Fruit fly (Drosophila melanogaster) whole organism, embryonic: ENCODE measurements around the gene retm.

Experiments used
- Aef1 ChIP-seq: fragments of 200-800 bp; sonication (Bioruptor generic); IDR thresholded peaks from 3 replicates; pipeline ENCODE4 v1.3.6; 2022; ENCODE audit warnings: missing biosample characterization, missing genetic modification characterization
- Atf6 ChIP-seq: fragments of 200-800 bp; sonication (Bioruptor generic); IDR thresholded peaks from 2 replicates; pipeline ENCODE4 v1.3.6; 2022; ENCODE audit warnings: missing biosample characterization, missing genetic modification characterization
- C15 ChIP-seq: fragments of 200-800 bp; sonication (Bioruptor generic); IDR thresholded peaks from 3 replicates; pipeline ENCODE4 v1.3.6; 2022; ENCODE audit warnings: missing biosample characterization, missing genetic modification characterization
- CG10462 ChIP-seq: fragments of 200-800 bp; sonication (Bioruptor generic); optimal IDR thresholded peaks from 2 replicates; lab custom pipeline; 2016; ENCODE audit warnings: missing biosample characterization, missing genetic modification characterization
- CG10565 ChIP-seq: fragments of 200-800 bp; sonication (Bioruptor generic); optimal IDR thresholded peaks from 3 replicates; lab custom pipeline; 2016; ENCODE audit warnings: missing biosample characterization, mild to moderate bottlenecking, missing genetic modification characterization
- CG12219 ChIP-seq: fragments of 200-800 bp; sonication (Bioruptor generic); optimal IDR thresholded peaks from 3 replicates; lab custom pipeline; 2018; ENCODE audit warnings: missing biosample characterization, mild to moderate bottlenecking, missing genetic modification characterization
- CG13287 ChIP-seq: fragments of 200-800 bp; sonication (Bioruptor generic); IDR thresholded peaks from 2 replicates; pipeline ENCODE4 v1.3.6; 2022; ENCODE audit warnings: missing biosample characterization, missing genetic modification characterization; ENCODE audit not compliant: partially characterized antibody
- CG13894 ChIP-seq: fragments of 200-800 bp; sonication (Bioruptor generic); optimal IDR thresholded peaks from 3 replicates; lab custom pipeline; 2018; ENCODE audit warnings: missing biosample characterization, mild to moderate bottlenecking, missing genetic modification characterization, moderate library complexity
- CG31365 ChIP-seq: fragments of 200-800 bp; sonication (Bioruptor generic); optimal IDR thresholded peaks from 2 replicates; lab custom pipeline; 2018; ENCODE audit warnings: missing biosample characterization, mild to moderate bottlenecking, missing genetic modification characterization
- CG32772 ChIP-seq: fragments of 200-800 bp; sonication (Bioruptor generic); IDR thresholded peaks from 2 replicates; pipeline ENCODE4 v1.3.6; 2022; ENCODE audit warnings: missing biosample characterization, missing genetic modification characterization
- CG3407 ChIP-seq: fragments of 200-800 bp; sonication (Bioruptor generic); optimal IDR thresholded peaks from 2 replicates; lab custom pipeline; 2018; ENCODE audit warnings: missing biosample characterization, mild to moderate bottlenecking, missing genetic modification characterization
- CG5180 ChIP-seq: fragments of 200-800 bp; sonication (Bioruptor generic); optimal IDR thresholded peaks from 3 replicates; lab custom pipeline; 2017; ENCODE audit warnings: missing biosample characterization, missing genetic modification characterization, mild to moderate bottlenecking, moderate library complexity, missing genetic modification reagents
- CG6175 ChIP-seq: fragments of 200-800 bp; sonication (Bioruptor generic); IDR thresholded peaks from 3 replicates; pipeline ENCODE4 v1.3.6; 2022; ENCODE audit warnings: missing biosample characterization, missing genetic modification characterization
- CG6272 ChIP-seq: fragments of 200-800 bp; sonication (Bioruptor generic); IDR thresholded peaks from 2 replicates; pipeline ENCODE4 v1.3.6; 2022; ENCODE audit warnings: missing biosample characterization, missing genetic modification characterization
- CG6854 ChIP-seq: fragments of 200-800 bp; sonication (Bioruptor generic); optimal IDR thresholded peaks from 3 replicates; lab custom pipeline; 2017; ENCODE audit warnings: missing biosample characterization, mild to moderate bottlenecking, missing genetic modification characterization
- CG7963 ChIP-seq: fragments of 200-800 bp; sonication (Bioruptor generic); IDR thresholded peaks from 3 replicates; pipeline ENCODE4 v1.3.6; 2022; ENCODE audit warnings: missing biosample characterization, missing genetic modification characterization; ENCODE audit not compliant: partially characterized antibody
- CG8281 ChIP-seq: fragments of 200-800 bp; sonication (Bioruptor generic); optimal IDR thresholded peaks from 2 replicates; lab custom pipeline; 2018; ENCODE audit warnings: missing biosample characterization, mild to moderate bottlenecking, missing genetic modification characterization, moderate library complexity
- CG9215 ChIP-seq: fragments of 200-800 bp; sonication (Bioruptor generic); IDR thresholded peaks from 2 replicates; pipeline ENCODE4 v1.3.6; 2022; ENCODE audit warnings: missing biosample characterization, missing genetic modification characterization
- CoRest ChIP-seq: fragments of 200-800 bp; sonication (Bioruptor generic); optimal IDR thresholded peaks from 3 replicates; lab custom pipeline; 2018; ENCODE audit warnings: missing biosample characterization, mild to moderate bottlenecking, missing genetic modification characterization, moderate library complexity
- CrebB ChIP-seq: fragments of 200-800 bp; sonication (Bioruptor generic); optimal IDR thresholded peaks from 3 replicates; lab custom pipeline; 2018; ENCODE audit warnings: missing biosample characterization, mild to moderate bottlenecking, missing genetic modification characterization
- Dek ChIP-seq: fragments of 200-800 bp; sonication (Bioruptor generic); optimal IDR thresholded peaks from 3 replicates; lab custom pipeline; 2019; ENCODE audit warnings: missing biosample characterization, mild to moderate bottlenecking, missing genetic modification characterization, moderate library complexity
- E2f2 ChIP-seq: fragments of 200-800 bp; sonication (Bioruptor generic); IDR thresholded peaks from 2 replicates; pipeline ENCODE4 v1.3.6; 2022; ENCODE audit warnings: missing biosample characterization, missing genetic modification characterization
- Ets65A ChIP-seq: fragments of 200-800 bp; sonication (Bioruptor generic); peaks from one replicate; lab custom pipeline; 2016; ENCODE audit warnings: missing biosample characterization, missing genetic modification characterization
- HHEX ChIP-seq: fragments of 200-800 bp; sonication (Bioruptor generic); optimal IDR thresholded peaks from 3 replicates; lab custom pipeline; 2017; ENCODE audit warnings: missing biosample characterization, mild to moderate bottlenecking, missing genetic modification characterization, missing genetic modification reagents
- Hand ChIP-seq: fragments of 200-800 bp; sonication (Bioruptor generic); optimal IDR thresholded peaks from 2 replicates; lab custom pipeline; 2017; ENCODE audit warnings: mild to moderate bottlenecking, missing biosample characterization, missing genetic modification reagents, missing genetic modification characterization
- Hr51 ChIP-seq, 2 experiments: fragments of 200-800 bp; sonication (Bioruptor generic); optimal IDR thresholded peaks; 2 replicates in 1 of 2; 3 replicates in 1 of 2; lab custom pipeline; 2016 to 2018; ENCODE audit warnings: missing biosample characterization in 2 of 2, missing genetic modification characterization in 2 of 2, mild to moderate bottlenecking in 1 of 2, moderate library complexity in 1 of 2
- Med ChIP-seq: fragments of 200-800 bp; sonication (Bioruptor generic); peaks from one replicate; lab custom pipeline; 2016; ENCODE audit warnings: missing biosample characterization, missing genetic modification characterization, mild to moderate bottlenecking, inconsistent platforms, moderate library complexity
- Meics ChIP-seq: fragments of 200-800 bp; sonication (Bioruptor generic); optimal IDR thresholded peaks from 2 replicates; lab custom pipeline; 2017; ENCODE audit warnings: missing biosample characterization, mild to moderate bottlenecking, missing genetic modification characterization
- NK7.1 ChIP-seq: fragments of 200-800 bp; sonication (Bioruptor generic); optimal IDR thresholded peaks from 3 replicates; lab custom pipeline; 2016; ENCODE audit warnings: missing biosample characterization, missing genetic modification characterization
- Ravus ChIP-seq: fragments of 200-800 bp; sonication (Bioruptor generic); IDR thresholded peaks from 2 replicates; pipeline ENCODE4 v1.3.6; 2022; ENCODE audit warnings: missing biosample characterization, missing genetic modification characterization
- Trl ChIP-seq, 3 experiments: fragments of >200 bp in 2 of 3; fragments of 200-800 bp in 1 of 3; sonication (Bioruptor generic) in 1 of 3; optimal IDR thresholded peaks; 2 replicates in 1 of 3; 3 replicates in 2 of 3; lab custom pipeline; 2016 to 2017; ENCODE audit warnings: missing biosample characterization in 1 of 3, missing genetic modification characterization in 1 of 3
- abd-A ChIP-seq: fragments of 200-800 bp; sonication (Bioruptor generic); optimal IDR thresholded peaks from 3 replicates; lab custom pipeline; 2019; ENCODE audit warnings: missing biosample characterization, mild to moderate bottlenecking, missing genetic modification characterization, moderate library complexity
- amos ChIP-seq: fragments of 200-800 bp; sonication (Bioruptor generic); IDR thresholded peaks from 2 replicates; pipeline ENCODE4 v1.3.6; 2022; ENCODE audit warnings: missing biosample characterization, missing genetic modification characterization; ENCODE audit not compliant: partially characterized antibody
- crol ChIP-seq: fragments of 200-800 bp; sonication (Bioruptor generic); IDR thresholded peaks from 2 replicates; pipeline ENCODE4 v1.3.6; 2022; ENCODE audit warnings: missing biosample characterization, missing genetic modification characterization
- cwo ChIP-seq: fragments of 200-800 bp; sonication (Bioruptor generic); optimal IDR thresholded peaks from 3 replicates; lab custom pipeline; 2017; ENCODE audit warnings: missing biosample characterization, missing genetic modification characterization, mild to moderate bottlenecking, moderate library complexity, missing genetic modification reagents
- danr ChIP-seq: fragments of 200-800 bp; sonication (Bioruptor generic); IDR thresholded peaks from 2 replicates; pipeline ENCODE4 v1.3.6; 2022; ENCODE audit warnings: missing biosample characterization, missing genetic modification characterization
- ems ChIP-seq: fragments of 200-800 bp; sonication (Bioruptor generic); optimal IDR thresholded peaks from 3 replicates; lab custom pipeline; 2016; ENCODE audit warnings: missing biosample characterization, missing genetic modification characterization
- gem ChIP-seq: fragments of 200-800 bp; sonication (Bioruptor generic); optimal IDR thresholded peaks from 2 replicates; lab custom pipeline; 2019; ENCODE audit warnings: missing biosample characterization, mild to moderate bottlenecking, missing genetic modification characterization, moderate library complexity
- grau ChIP-seq: fragments of 200-800 bp; optimal IDR thresholded peaks from 3 replicates; lab custom pipeline; 2019; ENCODE audit warnings: missing biosample characterization, mild to moderate bottlenecking, missing genetic modification characterization, moderate library complexity
- hb ChIP-seq: fragments of 200-800 bp; sonication (Bioruptor generic); IDR thresholded peaks from 3 replicates; pipeline ENCODE4 v1.3.6; 2022; ENCODE audit warnings: missing biosample characterization, missing genetic modification characterization; ENCODE audit not compliant: partially characterized antibody
- her ChIP-seq: fragments of 200-800 bp; sonication (Bioruptor generic); optimal IDR thresholded peaks from 2 replicates; lab custom pipeline; 2016; ENCODE audit warnings: missing biosample characterization, missing genetic modification characterization
- ken ChIP-seq: fragments of 200-800 bp; sonication (Bioruptor generic); IDR thresholded peaks from 3 replicates; pipeline ENCODE4 v1.3.6; 2022; ENCODE audit warnings: missing biosample characterization, missing genetic modification characterization
- mam ChIP-seq: fragments of 200-800 bp; sonication (Bioruptor generic); optimal IDR thresholded peaks from 3 replicates; lab custom pipeline; 2016; ENCODE audit warnings: missing biosample characterization, missing genetic modification characterization
- mirr ChIP-seq: fragments of 200-800 bp; sonication (Bioruptor generic); optimal IDR thresholded peaks from 3 replicates; lab custom pipeline; 2018; ENCODE audit warnings: missing biosample characterization, mild to moderate bottlenecking, missing genetic modification characterization
- nom ChIP-seq: fragments of 200-800 bp; sonication (Bioruptor generic); optimal IDR thresholded peaks from 2 replicates; lab custom pipeline; 2017; ENCODE audit warnings: missing biosample characterization, missing genetic modification characterization, mild to moderate bottlenecking, moderate library complexity, missing genetic modification reagents
- rib ChIP-seq: fragments of 200-800 bp; sonication (Bioruptor generic); IDR thresholded peaks from 2 replicates; pipeline ENCODE4 v1.3.6; 2022; ENCODE audit warnings: missing biosample characterization, missing genetic modification characterization
- tin ChIP-seq: fragments of 200-800 bp; sonication (Bioruptor generic); optimal IDR thresholded peaks from 3 replicates; lab custom pipeline; 2016; ENCODE audit warnings: missing biosample characterization, missing genetic modification characterization
- tx ChIP-seq: fragments of 200-800 bp; sonication (Bioruptor generic); optimal IDR thresholded peaks from 2 replicates; lab custom pipeline; 2016; ENCODE audit warnings: missing biosample characterization, missing genetic modification characterization
- unc-4 ChIP-seq: fragments of 200-800 bp; sonication (Bioruptor generic); IDR thresholded peaks from 2 replicates; pipeline ENCODE4 v1.3.6; 2022; ENCODE audit warnings: missing biosample characterization, missing genetic modification characterization; ENCODE audit not compliant: partially characterized antibody
- zen2 ChIP-seq: fragments of 200-800 bp; sonication (Bioruptor generic); IDR thresholded peaks from 3 replicates; pipeline ENCODE4 v1.3.6; 2022; ENCODE audit warnings: missing biosample characterization, missing genetic modification characterization; ENCODE audit not compliant: partially characterized antibody

Gene retm

dm6 chr2L:6494405-6494816 lies 38.7 kb upstream of the retm start, which contains the start of gene CG9547 (continued):
- peak; percentile 38 for TF ChIP-seq CG6854 (GFP tag; lab: Kevin White, UChicago)
- TF ChIP-seq nom (GFP tag; lab: Kevin White, UChicago) = peak; percentile 48
- peak; percentile 80; the same call in 1 of the 2 replicates for TF ChIP-seq rib (GFP tag; lab: Robert Waterston, UW)
- no peak for TF ChIP-seq CG3407
- no peak for TF ChIP-seq CG12219 (GFP tag; lab: Kevin White, UChicago)
- no peak for TF ChIP-seq Hr51 (GFP tag; optimal IDR thresholded peaks at IDR 0.05; lab: Kevin White, UChicago)
- no peak for TF ChIP-seq mam (GFP tag; lab: Kevin White, UChicago)
- TF ChIP-seq grau (tag; lab: Kevin White, UChicago) = peak; percentile 3
- peak; percentile 79 for TF ChIP-seq mirr (GFP tag; lab: Kevin White, UChicago)
- peak; percentile 14; the same call in 1 of the 2 replicates for TF ChIP-seq Atf6 (GFP tag; lab: Robert Waterston, UW)
- TF ChIP-seq CG7963 = no peak
- TF ChIP-seq ems = peak; percentile 4
- TF ChIP-seq unc-4 = peak; percentile 46
- no peak for TF ChIP-seq CG9215
- no peak for TF ChIP-seq tin (GFP tag; lab: Kevin White, UChicago)
- TF ChIP-seq amos = peak; percentile 45; the same call in 1 of the 2 replicates
- TF ChIP-seq her (GFP tag; lab: Kevin White, UChicago) = peak; percentile 3
- TF ChIP-seq Meics (GFP tag; lab: Kevin White, UChicago) = peak; percentile 29
- TF ChIP-seq ken (GFP tag; lab: Robert Waterston, UW) = no peak
- no peak for TF ChIP-seq danr (GFP tag; lab: Robert Waterston, UW)
- TF ChIP-seq crol (GFP tag; lab: Robert Waterston, UW) = no peak
- no peak for TF ChIP-seq Aef1 (GFP tag; lab: Robert Waterston, UW)
- peak; percentile 29 for TF ChIP-seq CrebB
- peak; percentile 60 for TF ChIP-seq CG13287 (GFP tag; lab: Robert Waterston, UW)
- peak; percentile 33 for TF ChIP-seq CG31365
- TF ChIP-seq E2f2 (GFP tag; lab: Robert Waterston, UW) = no peak
- TF ChIP-seq NK7.1 (GFP tag; lab: Kevin White, UChicago) = no peak
- peak; percentile 12 for TF ChIP-seq HHEX (GFP tag; lab: Kevin White, UChicago)
- no peak for TF ChIP-seq C15
- TF ChIP-seq CG13894 = peak; percentile 44
- peak; percentile 71 to 84 for TF ChIP-seq Trl (optimal IDR thresholded peaks at IDR 0.05; lab: Kevin White, UChicago)
- no peak for TF ChIP-seq Trl (GFP tag; optimal IDR thresholded peaks at IDR 0.05; lab: Kevin White, UChicago)
- TF ChIP-seq Dek (tag; lab: Kevin White, UChicago) = no peak
- no peak for TF ChIP-seq CG6175 (GFP tag; lab: Robert Waterston, UW)
- no peak for TF ChIP-seq Ravus (GFP tag; lab: Robert Waterston, UW)
- TF ChIP-seq CG10565 = no peak
- no peak for TF ChIP-seq tx (GFP tag; lab: Kevin White, UChicago)
- peak; percentile 39 for TF ChIP-seq CG5180 (GFP tag; lab: Kevin White, UChicago)
- TF ChIP-seq CG10462 (GFP tag; lab: Kevin White, UChicago) = no peak
- peak; percentile 59 for TF ChIP-seq Med
- TF ChIP-seq Ets65A (GFP tag; lab: Kevin White, UChicago) = no peak
- TF ChIP-seq cwo (GFP tag; lab: Kevin White, UChicago) = peak; percentile 26
- TF ChIP-seq Hand = peak; percentile 40
- TF ChIP-seq CoRest (tag; lab: Kevin White, UChicago) = no peak
- no peak for TF ChIP-seq abd-A
- TF ChIP-seq CG8281 (tag; lab: Kevin White, UChicago) = no peak
- TF ChIP-seq zen2 (GFP tag; lab: Robert Waterston, UW) = peak; percentile 49; the same call in 2 of the 3 replicates
- no peak for TF ChIP-seq CG32772
- TF ChIP-seq CG6272 (GFP tag; lab: Robert Waterston, UW) = no peak
- TF ChIP-seq hb (GFP tag; lab: Robert Waterston, UW) = no peak
- no peak for TF ChIP-seq gem (tag; lab: Kevin White, UChicago)
